Fruit fly (Drosophila melanogaster): ENCODE results near the gene DIP-gamma.

Gene DIP-gamma

DNA sequence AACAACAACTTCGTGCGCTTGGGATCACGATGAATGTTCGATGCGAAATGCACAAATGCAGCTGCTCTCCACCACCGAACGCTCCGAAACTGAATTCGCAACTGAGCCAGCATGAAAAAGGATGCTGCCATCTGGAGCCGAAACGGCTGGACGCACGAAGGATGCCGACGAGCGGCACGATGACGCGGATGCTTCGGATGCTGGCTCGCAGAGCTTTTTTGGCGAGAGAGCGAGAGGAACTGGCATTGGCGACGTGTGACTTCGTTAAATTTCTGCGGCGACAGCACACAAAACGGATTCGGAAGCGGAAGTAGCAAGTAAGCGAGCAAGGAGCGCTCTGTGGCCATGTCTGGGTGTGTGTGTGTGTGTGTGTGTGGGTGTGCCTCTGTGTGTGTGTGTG lies at the start of gene DIP-gamma:
Gene DIP-gamma (minus strand): TSS at position 107 of the 400 bp plus-strand sequence.
- TF ChIP-seq psq (optimal IDR thresholded peaks at IDR 0.05) (no peak), Sin3A (optimal IDR thresholded peaks at IDR 0.05) (no peak), h (optimal IDR thresholded peaks at IDR 0.05) (no peak)

DNA sequence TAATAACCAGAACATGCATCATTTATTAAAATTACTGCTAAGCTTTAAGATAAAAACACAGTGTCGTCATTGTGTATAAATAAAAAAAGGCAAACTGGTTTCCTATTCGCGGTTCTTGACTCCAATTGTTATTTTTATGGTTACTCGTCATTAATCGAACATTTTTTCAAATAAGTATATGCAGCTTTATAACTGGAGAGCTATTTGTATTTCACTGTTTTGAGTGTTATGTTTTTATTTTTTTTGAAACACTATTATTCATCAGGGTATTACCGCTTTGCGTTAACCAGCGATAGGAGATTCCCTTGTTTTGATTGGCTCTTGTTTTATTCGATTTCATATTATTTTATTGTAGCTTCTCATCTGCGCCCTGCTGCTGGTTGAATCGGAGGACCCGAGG lies 41.0 kb upstream of the DIP-gamma start:
- TF ChIP-seq ttk (optimal IDR thresholded peaks at IDR 0.05), result no peak
- TF ChIP-seq insv (optimal IDR thresholded peaks at IDR 0.05), result no peak
- no peak for TF ChIP-seq Sin3A (optimal IDR thresholded peaks at IDR 0.05)
- TF ChIP-seq h (optimal IDR thresholded peaks at IDR 0.05), result no peak
- TF ChIP-seq psq (optimal IDR thresholded peaks at IDR 0.05), result no peak
- no peak for TF ChIP-seq Myc (optimal IDR thresholded peaks at IDR 0.05)

DNA sequence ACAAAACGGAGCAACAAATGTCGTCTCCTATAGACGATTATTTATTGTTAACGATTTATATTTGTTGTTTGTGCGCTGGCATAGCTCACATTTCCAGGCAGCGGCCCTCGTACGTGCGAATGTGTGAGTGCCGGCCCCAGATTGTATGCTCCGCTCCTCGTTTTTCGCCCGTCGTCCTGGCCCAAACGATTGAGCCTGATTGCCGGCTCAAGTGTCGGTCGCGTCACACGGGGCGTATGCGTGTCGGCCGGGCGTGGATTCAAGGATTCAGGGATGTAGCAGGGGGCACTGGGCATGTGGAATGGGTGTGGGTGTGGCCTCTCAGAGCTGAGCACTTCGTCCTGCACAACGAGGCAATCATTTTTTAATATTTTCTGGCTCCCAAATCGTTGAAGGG lies 35.4 kb upstream of the DIP-gamma start:
- TF ChIP-seq h (optimal IDR thresholded peaks at IDR 0.05), result no peak
- TF ChIP-seq ttk (optimal IDR thresholded peaks at IDR 0.05), result no peak

DNA sequence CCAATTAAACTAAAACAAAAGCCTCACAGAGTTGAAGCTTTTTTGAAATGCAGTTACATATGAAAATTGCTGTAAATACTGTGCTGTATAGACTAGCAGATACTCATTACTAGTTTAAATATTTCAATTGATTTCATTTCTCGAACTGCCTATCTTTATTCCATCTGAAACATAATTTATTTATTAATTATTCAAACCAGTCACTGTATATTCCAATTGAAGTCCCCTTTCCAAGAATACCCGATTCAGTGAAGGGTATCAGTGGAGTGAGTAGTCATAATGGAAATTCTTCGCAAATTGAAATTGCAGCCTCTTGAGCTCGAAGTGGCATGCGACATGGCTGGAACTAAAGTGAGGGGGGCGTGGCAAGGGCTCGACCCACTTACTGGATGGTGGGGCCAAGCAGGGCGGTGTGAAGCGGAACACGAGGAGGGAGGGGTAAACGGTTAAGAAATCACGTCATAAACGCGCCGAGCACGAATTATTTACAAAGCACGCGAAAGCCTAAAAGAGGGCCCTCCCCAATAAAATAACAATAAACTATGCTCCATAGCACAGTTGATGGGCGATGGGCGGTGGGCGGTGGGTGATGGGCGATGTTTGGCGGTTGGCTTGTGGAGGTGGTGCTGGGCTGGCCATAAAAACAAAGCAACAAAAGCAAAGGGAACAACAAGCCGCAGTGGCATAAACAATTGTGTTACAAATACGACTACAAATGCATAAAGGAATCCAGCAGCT lies 34.9 kb upstream of the DIP-gamma start:
- TF ChIP-seq Myc (optimal IDR thresholded peaks at IDR 0.05), result no peak
- no peak for TF ChIP-seq ttk (optimal IDR thresholded peaks at IDR 0.05)
- no peak for TF ChIP-seq psq (optimal IDR thresholded peaks at IDR 0.05)
- TF ChIP-seq Sin3A (optimal IDR thresholded peaks at IDR 0.05), result no peak
- no peak for TF ChIP-seq h (optimal IDR thresholded peaks at IDR 0.05)
- TF ChIP-seq insv (optimal IDR thresholded peaks at IDR 0.05), result no peak

DNA sequence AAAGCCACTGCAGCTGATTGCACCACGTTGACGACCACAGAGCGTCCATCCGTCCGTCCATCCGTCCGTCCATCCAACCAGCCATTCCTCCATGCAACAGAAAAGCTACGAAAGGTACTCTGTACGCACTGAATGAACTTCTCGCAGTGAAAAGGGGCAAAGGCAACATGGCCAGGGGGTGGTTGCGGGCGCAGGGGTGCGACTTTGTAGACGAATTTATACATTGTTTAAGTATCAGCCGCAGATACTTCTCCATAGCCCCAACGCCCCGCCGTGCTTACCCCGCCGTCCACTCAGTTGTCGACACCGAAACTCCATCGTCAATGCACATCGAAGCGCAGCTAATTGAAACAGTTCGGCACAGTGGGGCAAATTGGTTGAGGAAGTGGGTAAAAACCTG lies 29.8 kb upstream of the DIP-gamma start:
- TF ChIP-seq Sin3A (optimal IDR thresholded peaks at IDR 0.05) (no peak), Myc (optimal IDR thresholded peaks at IDR 0.05) (no peak), insv (optimal IDR thresholded peaks at IDR 0.05) (no peak), ttk (optimal IDR thresholded peaks at IDR 0.05) (no peak), h (optimal IDR thresholded peaks at IDR 0.05) (no peak), psq (optimal IDR thresholded peaks at IDR 0.05) (no peak)

DNA sequence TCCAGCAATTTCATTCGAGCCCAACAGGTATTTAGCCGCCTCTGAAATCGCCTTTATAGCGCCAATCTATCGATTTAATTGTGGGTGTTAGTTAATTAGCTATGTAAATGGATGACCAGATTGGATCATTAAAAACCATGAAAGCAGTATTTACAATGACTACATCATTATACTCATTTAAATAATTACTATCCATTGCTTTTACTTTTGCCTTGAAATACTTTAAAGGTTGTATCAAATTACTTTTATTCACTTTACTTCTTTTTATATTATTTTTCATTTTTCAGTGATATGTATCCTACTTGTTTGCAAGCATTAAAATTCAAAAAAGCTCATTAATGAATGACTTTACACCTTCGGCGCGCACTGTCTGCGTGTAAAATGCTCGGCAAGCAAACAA lies 28.8 kb upstream of the DIP-gamma start:
- TF ChIP-seq psq (optimal IDR thresholded peaks at IDR 0.05) (no peak), ttk (optimal IDR thresholded peaks at IDR 0.05) (no peak), h (optimal IDR thresholded peaks at IDR 0.05) (no peak)

DNA sequence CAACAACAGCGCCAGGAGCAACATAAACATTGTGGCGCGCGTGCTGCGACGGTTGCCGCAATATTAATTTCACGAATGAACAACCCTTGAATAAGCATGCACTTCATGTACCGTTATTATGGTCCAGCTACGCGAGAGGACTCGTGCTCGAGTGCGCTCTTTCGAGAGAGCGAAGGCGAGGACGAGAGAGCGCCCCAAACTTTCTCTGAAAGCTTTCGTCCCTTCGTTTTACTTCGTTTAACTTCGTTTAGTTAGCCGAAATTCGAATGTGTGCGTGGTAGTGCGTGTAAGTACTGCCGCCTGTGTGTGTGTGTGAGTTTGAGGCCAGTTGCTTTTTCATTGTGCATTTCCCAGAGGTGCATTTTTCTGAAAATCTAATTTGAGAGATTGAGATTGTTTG lies 20.5 kb upstream of the DIP-gamma start:
- TF ChIP-seq psq (optimal IDR thresholded peaks at IDR 0.05), result no peak
- no peak for TF ChIP-seq ttk (optimal IDR thresholded peaks at IDR 0.05)
- TF ChIP-seq h (optimal IDR thresholded peaks at IDR 0.05), result no peak
- no peak for TF ChIP-seq Myc (optimal IDR thresholded peaks at IDR 0.05)
- TF ChIP-seq insv (optimal IDR thresholded peaks at IDR 0.05), result no peak
- TF ChIP-seq Sin3A (optimal IDR thresholded peaks at IDR 0.05), result no peak

DNA sequence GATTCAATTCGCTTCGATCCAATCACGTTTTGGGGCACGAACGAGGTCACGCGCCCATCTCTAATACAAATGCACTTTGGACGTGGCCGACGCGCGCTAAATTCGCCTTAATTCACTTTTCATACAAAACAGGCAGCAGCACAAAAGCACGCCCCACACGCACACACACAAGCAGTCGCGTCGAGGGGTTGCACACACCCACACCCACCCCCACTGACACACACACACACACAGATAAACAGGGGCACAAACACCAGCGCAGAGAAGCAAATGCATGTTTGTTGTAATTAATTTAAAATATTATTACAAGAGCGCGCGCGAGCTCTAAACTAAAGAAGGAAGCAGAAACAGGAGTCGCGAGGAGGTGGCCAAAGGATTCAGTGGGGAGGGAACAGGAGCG lies 19.2 kb upstream of the DIP-gamma start:
- no peak for TF ChIP-seq insv (optimal IDR thresholded peaks at IDR 0.05)
- TF ChIP-seq h (optimal IDR thresholded peaks at IDR 0.05), result no peak
- no peak for TF ChIP-seq ttk (optimal IDR thresholded peaks at IDR 0.05)
- no peak for TF ChIP-seq Sin3A (optimal IDR thresholded peaks at IDR 0.05)
- no peak for TF ChIP-seq Myc (optimal IDR thresholded peaks at IDR 0.05)
- no peak for TF ChIP-seq psq (optimal IDR thresholded peaks at IDR 0.05)

DNA sequence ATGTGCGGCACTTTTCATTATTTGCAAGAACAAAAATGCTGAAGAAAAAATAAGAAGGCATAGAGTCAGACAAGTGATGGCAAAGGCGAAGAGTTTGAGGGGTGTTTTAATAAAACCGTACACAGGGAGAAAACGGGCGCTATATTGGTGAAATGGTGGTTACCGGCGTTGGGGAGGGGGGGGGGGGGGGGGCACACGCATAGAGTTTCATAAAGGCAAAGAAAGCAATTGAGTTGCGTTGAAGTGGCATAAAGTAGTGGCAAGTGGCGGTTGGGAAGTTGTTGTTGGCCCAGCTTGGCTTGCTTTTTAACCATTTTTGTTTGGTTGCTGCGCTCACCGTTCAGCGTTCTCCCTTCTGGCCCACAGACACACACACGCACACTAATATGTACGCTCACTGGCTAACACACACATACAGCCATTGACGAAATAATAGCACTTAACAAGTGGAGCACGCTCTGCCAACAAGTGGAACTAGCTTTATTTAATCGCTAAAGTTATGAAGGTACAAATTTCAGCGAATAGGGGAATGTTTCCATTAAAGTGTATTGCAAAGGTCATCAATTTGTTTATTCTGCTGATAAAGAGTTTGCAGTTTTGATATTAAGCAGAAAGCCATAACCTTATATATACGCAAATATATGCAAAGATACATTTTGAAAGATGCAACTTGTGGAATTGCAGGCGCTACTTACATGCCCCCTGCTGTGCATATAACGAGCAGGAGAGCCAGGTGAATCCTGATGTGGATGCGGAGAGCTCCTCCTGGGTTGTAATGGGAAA lies 17.6 kb upstream of the DIP-gamma start:
- TF ChIP-seq psq (optimal IDR thresholded peaks at IDR 0.05), result no peak
- no peak for TF ChIP-seq insv (optimal IDR thresholded peaks at IDR 0.05)
- TF ChIP-seq Sin3A (optimal IDR thresholded peaks at IDR 0.05), result no peak
- no peak for TF ChIP-seq ttk (optimal IDR thresholded peaks at IDR 0.05)
- TF ChIP-seq h (optimal IDR thresholded peaks at IDR 0.05), result no peak
- TF ChIP-seq Myc (optimal IDR thresholded peaks at IDR 0.05), result no peak

DNA sequence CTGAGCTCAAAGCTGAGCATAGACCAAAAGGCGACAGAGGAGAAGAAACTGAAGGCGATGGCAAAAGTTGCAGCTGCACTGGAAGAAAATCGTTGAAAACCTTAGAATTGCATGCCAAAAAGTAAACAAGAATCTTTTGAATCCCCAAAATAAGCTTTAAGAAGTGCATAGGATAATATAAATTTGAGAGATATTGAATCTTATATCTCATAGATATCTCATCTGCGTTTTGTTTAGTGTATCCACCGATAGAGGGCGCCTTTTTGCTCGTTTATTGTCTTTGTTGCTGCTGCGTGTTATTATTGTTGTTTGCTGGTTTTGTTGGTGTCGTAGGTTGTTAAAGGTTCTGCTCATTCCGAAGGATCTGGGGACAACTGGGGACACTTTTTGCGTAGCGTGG lies 15.7 kb upstream of the DIP-gamma start:
- TF ChIP-seq h (optimal IDR thresholded peaks at IDR 0.05) (no peak), Sin3A (optimal IDR thresholded peaks at IDR 0.05) (no peak), insv (optimal IDR thresholded peaks at IDR 0.05) (no peak), Myc (optimal IDR thresholded peaks at IDR 0.05) (no peak), psq (optimal IDR thresholded peaks at IDR 0.05) (no peak), ttk (optimal IDR thresholded peaks at IDR 0.05) (no peak)

DNA sequence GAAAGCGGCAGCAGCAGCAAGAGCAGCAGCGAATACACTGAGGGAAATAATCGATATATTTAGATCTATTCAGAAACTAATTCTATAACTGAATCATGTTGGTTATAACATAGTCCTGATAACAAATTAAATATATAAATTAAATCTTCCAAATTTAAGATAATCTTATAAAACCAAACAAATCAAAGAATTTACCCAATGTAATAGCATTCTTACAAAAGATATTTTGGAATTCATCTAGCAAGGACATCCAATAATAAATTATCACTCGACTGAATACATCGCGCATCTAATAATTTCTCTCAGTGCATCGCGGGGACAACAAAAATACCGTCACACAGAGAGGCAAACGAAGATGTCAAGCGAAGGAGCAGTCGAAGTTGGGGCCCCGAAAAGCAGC lies 11.1 kb downstream of the DIP-gamma start:
- TF ChIP-seq Myc (optimal IDR thresholded peaks at IDR 0.05) (no peak), insv (optimal IDR thresholded peaks at IDR 0.05) (no peak), ttk (optimal IDR thresholded peaks at IDR 0.05) (no peak), psq (optimal IDR thresholded peaks at IDR 0.05) (no peak), Sin3A (optimal IDR thresholded peaks at IDR 0.05) (no peak), h (optimal IDR thresholded peaks at IDR 0.05) (no peak)

DNA sequence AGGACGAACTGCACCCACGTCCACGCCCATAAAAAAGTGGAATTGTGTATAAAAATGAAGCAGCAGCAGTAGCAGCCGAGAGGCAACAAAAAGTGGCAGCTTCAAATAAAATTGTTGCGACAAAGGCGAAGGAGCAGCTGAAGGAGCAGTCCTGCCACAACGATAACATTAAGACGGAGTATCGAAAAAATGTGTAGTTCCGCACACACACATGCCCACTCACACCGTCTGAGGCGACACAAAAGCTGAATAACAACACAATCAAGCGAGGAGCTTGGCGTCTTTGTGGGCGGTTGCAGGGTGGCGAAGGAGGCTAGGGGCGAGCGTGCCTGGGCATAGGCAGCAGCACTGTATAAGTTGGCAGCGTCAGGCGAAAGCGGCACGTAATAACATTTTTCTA lies 11.5 kb downstream of the DIP-gamma start:
- no peak for TF ChIP-seq Myc (optimal IDR thresholded peaks at IDR 0.05)
- TF ChIP-seq h (optimal IDR thresholded peaks at IDR 0.05), result no peak
- no peak for TF ChIP-seq ttk (optimal IDR thresholded peaks at IDR 0.05)
- no peak for TF ChIP-seq Sin3A (optimal IDR thresholded peaks at IDR 0.05)
- no peak for TF ChIP-seq insv (optimal IDR thresholded peaks at IDR 0.05)
- no peak for TF ChIP-seq psq (optimal IDR thresholded peaks at IDR 0.05)

DNA sequence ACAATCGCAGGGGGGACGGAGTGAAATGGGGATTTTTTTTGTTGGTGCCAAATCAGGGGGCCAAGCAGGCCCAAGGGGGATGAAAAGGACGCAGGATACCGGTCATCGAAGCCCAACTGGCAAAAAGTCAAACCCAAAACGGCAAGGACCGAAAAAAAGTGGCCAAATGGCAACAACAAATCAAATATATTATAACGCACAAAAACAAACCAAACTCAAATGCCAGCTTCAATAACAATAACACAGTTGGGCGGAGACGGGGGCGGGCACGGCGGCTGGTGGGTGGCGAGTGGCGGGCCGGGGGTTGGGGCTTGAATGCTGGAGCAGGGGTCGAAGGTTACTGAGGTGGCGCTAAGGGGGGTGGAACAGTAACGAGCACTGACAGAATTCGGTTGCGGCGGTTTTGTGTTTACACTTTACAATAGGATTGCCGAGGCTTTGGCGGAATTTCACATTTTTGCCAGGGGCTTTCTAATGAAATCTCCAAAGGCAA lies 19.3 kb downstream of the DIP-gamma start:
- no peak for TF ChIP-seq insv (optimal IDR thresholded peaks at IDR 0.05)
- no peak for TF ChIP-seq Myc (optimal IDR thresholded peaks at IDR 0.05)
- no peak for TF ChIP-seq Sin3A (optimal IDR thresholded peaks at IDR 0.05)
- TF ChIP-seq h (optimal IDR thresholded peaks at IDR 0.05), result no peak
- no peak for TF ChIP-seq psq (optimal IDR thresholded peaks at IDR 0.05)
- TF ChIP-seq ttk (optimal IDR thresholded peaks at IDR 0.05), result no peak

All from Kc167 (cell line).